Worm (Caenorhabditis elegans) whole organism, L4 larva: ENCODE measurements around the gene B0001.8.
"Not testable (repeated sequence)": the region's sequence is repeated elsewhere in the genome, so short reads cannot be mapped to it uniquely, and the experiment has no call there.

Experiments used
- attf-4 ChIP-seq: sonication (generic microtip); optimal IDR thresholded peaks from 3 replicates; lab custom pipeline; 2017; ENCODE audit warnings: missing biosample characterization, missing genetic modification characterization
- lin-13 ChIP-seq: fragments of 150-350 bp; optimal IDR thresholded peaks from 2 replicates; lab custom pipeline; 2014; ENCODE audit warnings: missing biosample characterization, missing genetic modification reagents, missing genetic modification characterization
- nhr-77 ChIP-seq: fragments of 150-350 bp; optimal IDR thresholded peaks from 2 replicates; lab custom pipeline; 2014; ENCODE audit warnings: missing biosample characterization, missing genetic modification characterization

DNA sequence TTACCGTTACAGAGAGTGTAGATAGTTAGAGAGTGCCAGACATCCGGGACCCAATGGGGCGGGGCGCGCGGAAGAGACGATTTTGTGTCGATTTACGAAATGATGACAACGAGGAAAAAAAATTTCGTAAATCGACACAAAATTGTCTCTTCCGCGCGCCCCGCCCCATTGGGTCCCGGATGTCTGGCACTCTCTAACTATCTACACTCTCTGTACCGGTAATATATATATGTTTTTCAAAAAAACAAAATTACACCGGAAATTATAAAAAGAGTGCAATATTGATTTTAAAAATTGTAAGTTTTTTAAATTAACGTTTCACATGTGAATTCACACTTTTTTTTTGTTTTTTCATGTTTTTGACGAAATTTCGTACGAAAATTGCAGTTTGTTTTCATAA, 2.8 kb downstream of the B0001.8 start, which contains the start of gene B0001.4:
- TF ChIP-seq lin-13 (GFP tag; lab: Kevin White, UChicago); attf-4 (tag; lab: Kevin White, UChicago); nhr-77 (tag; lab: Kevin White, UChicago): not testable (repeated sequence)
